Worm (Caenorhabditis elegans) whole organism, L3 larva: ENCODE results near the gene ser-2.
A peak's percentile ranks its signal among the peaks of the same experiment; 100 is the strongest.

Experiments
- R02D3.7 ChIP-seq: fragments of 150-350 bp; optimal IDR thresholded peaks from 2 replicates; lab custom pipeline; 2014; ENCODE audit warnings: missing biosample characterization, missing genetic modification characterization
- aly-2 ChIP-seq: fragments of 150-350 bp; optimal IDR thresholded peaks from 2 replicates; lab custom pipeline; 2014; ENCODE audit warnings: missing biosample characterization, missing genetic modification characterization
- ama-1 ChIP-seq: fragments of 150-350 bp; optimal IDR thresholded peaks from 2 replicates; lab custom pipeline; 2018
- ceh-16 ChIP-seq: sonication (generic microtip); optimal IDR thresholded peaks from 2 replicates; lab custom pipeline; 2017; ENCODE audit warnings: missing biosample characterization, missing genetic modification characterization
- ceh-28 ChIP-seq: fragments of 150-350 bp; optimal IDR thresholded peaks from 2 replicates; lab custom pipeline; 2014; ENCODE audit warnings: missing biosample characterization, missing genetic modification reagents, missing genetic modification characterization
- ceh-82 ChIP-seq: fragments of 150-350 bp; optimal IDR thresholded peaks from 2 replicates; lab custom pipeline; 2014; ENCODE audit warnings: missing biosample characterization, missing genetic modification characterization
- daf-12 ChIP-seq: fragments of 150-350 bp; optimal IDR thresholded peaks from 2 replicates; lab custom pipeline; 2014; ENCODE audit warnings: missing biosample characterization, missing genetic modification reagents, missing genetic modification characterization
- egl-27 ChIP-seq: sonication (generic microtip); optimal IDR thresholded peaks from 4 replicates; lab custom pipeline; 2017; ENCODE audit warnings: missing biosample characterization, missing genetic modification reagents, missing genetic modification characterization
- elt-1 ChIP-seq: fragments of 150-350 bp; optimal IDR thresholded peaks from 2 replicates; lab custom pipeline; 2014; ENCODE audit warnings: missing biosample characterization, missing genetic modification characterization
- elt-2 ChIP-seq: sonication (generic microtip); optimal IDR thresholded peaks from 2 replicates; lab custom pipeline; 2016; ENCODE audit warnings: missing genetic modification reagents, mild to moderate bottlenecking, missing genetic modification characterization, missing compliant biosample characterization
- elt-3 ChIP-seq, 3 experiments: fragments of 150-350 bp in 1 of 3; sonication (generic microtip) in 2 of 3; optimal IDR thresholded peaks; 2 replicates in 2 of 3; 4 replicates in 1 of 3; lab custom pipeline; 2014 to 2017; ENCODE audit warnings: missing biosample characterization in 3 of 3, missing genetic modification characterization in 3 of 3
- eor-1 ChIP-seq, 2 experiments: fragments of 150-350 bp; optimal IDR thresholded peaks; 2 replicates each; lab custom pipeline; 2014 to 2018; ENCODE audit warnings: missing biosample characterization in 2 of 2, missing genetic modification characterization in 2 of 2
- fkh-2 ChIP-seq: fragments of 150-350 bp; optimal IDR thresholded peaks from 2 replicates; lab custom pipeline; 2014; ENCODE audit warnings: missing biosample characterization, missing genetic modification reagents, missing genetic modification characterization
- hmg-11 ChIP-seq: sonication (generic microtip); optimal IDR thresholded peaks from 2 replicates; lab custom pipeline; 2016; ENCODE audit warnings: missing genetic modification characterization, missing compliant biosample characterization
- lin-15B ChIP-seq: fragments of 150-350 bp; optimal IDR thresholded peaks from 2 replicates; lab custom pipeline; 2014; ENCODE audit warnings: missing biosample characterization, missing genetic modification characterization
- lin-39 ChIP-seq: fragments of 150-350 bp; optimal IDR thresholded peaks from 2 replicates; lab custom pipeline; 2018; ENCODE audit warnings: missing biosample characterization, missing genetic modification reagents, missing genetic modification characterization
- lsy-12 ChIP-seq: sonication (generic microtip); optimal IDR thresholded peaks from 2 replicates; lab custom pipeline; 2016; ENCODE audit warnings: mild to moderate bottlenecking, missing genetic modification characterization, missing compliant biosample characterization
- nfya-1 ChIP-seq: sonication (generic microtip); optimal IDR thresholded peaks from 2 replicates; lab custom pipeline; 2017; ENCODE audit warnings: missing genetic modification characterization, mild to moderate bottlenecking, missing compliant biosample characterization, antibody characterized with exemption, moderate library complexity; ENCODE audit not compliant: insufficient read depth
- nhr-23 ChIP-seq: fragments of 150-350 bp; optimal IDR thresholded peaks from 2 replicates; lab custom pipeline; 2014; ENCODE audit warnings: missing biosample characterization, missing genetic modification reagents, missing genetic modification characterization
- nhr-237 ChIP-seq: fragments of 150-350 bp; optimal IDR thresholded peaks from 2 replicates; lab custom pipeline; 2014; ENCODE audit warnings: missing biosample characterization, missing genetic modification characterization
- nhr-25 ChIP-seq: sonication (generic microtip); optimal IDR thresholded peaks from 2 replicates; lab custom pipeline; 2017; ENCODE audit warnings: missing biosample characterization, missing genetic modification characterization
- nhr-28 ChIP-seq: fragments of 150-350 bp; optimal IDR thresholded peaks from 2 replicates; lab custom pipeline; 2014; ENCODE audit warnings: missing biosample characterization, missing genetic modification characterization
- nhr-43 ChIP-seq: sonication (generic microtip); optimal IDR thresholded peaks from 2 replicates; lab custom pipeline; 2016; ENCODE audit warnings: mild to moderate bottlenecking, missing genetic modification characterization, missing compliant biosample characterization; ENCODE audit not compliant: poor library complexity, severe bottlenecking
- nhr-76 ChIP-seq: fragments of 150-350 bp; sonication (generic microtip); optimal IDR thresholded peaks from 5 replicates; lab custom pipeline; 2014; ENCODE audit warnings: missing biosample characterization, missing genetic modification characterization
- nhr-77 ChIP-seq: fragments of 150-350 bp; optimal IDR thresholded peaks from 2 replicates; lab custom pipeline; 2014; ENCODE audit warnings: missing biosample characterization, missing genetic modification characterization
- pqm-1 ChIP-seq: fragments of 150-350 bp; optimal IDR thresholded peaks from 2 replicates; lab custom pipeline; 2017; ENCODE audit warnings: missing biosample characterization, missing genetic modification characterization, inconsistent platforms
- snpc-4 ChIP-seq: fragments of 150-350 bp; optimal IDR thresholded peaks from 2 replicates; lab custom pipeline; 2014; ENCODE audit warnings: missing biosample characterization, missing genetic modification characterization
- tbx-2 ChIP-seq: sonication (generic microtip); optimal IDR thresholded peaks from 2 replicates; lab custom pipeline; 2016; ENCODE audit warnings: mild to moderate bottlenecking, missing genetic modification characterization, missing compliant biosample characterization
- unc-39 ChIP-seq: sonication (generic microtip); optimal IDR thresholded peaks from 4 replicates; lab custom pipeline; 2017; ENCODE audit warnings: missing biosample characterization, missing genetic modification characterization
- unc-62 ChIP-seq: fragments of 150-350 bp; sonication (generic microtip); optimal IDR thresholded peaks from 4 replicates; lab custom pipeline; 2014; ENCODE audit warnings: missing biosample characterization, missing genetic modification reagents, missing genetic modification characterization

The ser-2 gene

DNA sequence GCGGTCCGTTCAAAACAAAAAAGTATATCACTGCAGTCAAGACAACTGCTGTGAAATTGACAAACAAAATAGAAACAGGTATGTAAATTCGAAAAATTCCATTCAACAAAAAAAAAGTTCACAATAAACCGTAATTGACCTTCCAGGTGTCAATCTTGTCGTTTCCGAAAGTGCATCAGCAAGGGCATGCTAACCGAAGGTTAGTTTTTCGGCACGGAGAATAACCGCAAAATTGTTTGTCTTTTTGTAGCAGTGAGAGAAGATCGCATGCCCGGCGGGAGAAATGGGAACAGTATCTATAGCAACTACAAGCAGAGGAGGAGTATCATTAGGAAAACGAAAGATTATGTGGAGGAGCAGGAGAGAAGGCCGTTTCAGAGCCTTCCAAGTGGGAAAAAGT is 9.9 kb upstream of the ser-2 start:
- TF ChIP-seq nhr-25 (tag; lab: Kevin White, UChicago), result peak; percentile 87
- no peak for TF ChIP-seq elt-1 (tag; lab: Kevin White, UChicago)

DNA sequence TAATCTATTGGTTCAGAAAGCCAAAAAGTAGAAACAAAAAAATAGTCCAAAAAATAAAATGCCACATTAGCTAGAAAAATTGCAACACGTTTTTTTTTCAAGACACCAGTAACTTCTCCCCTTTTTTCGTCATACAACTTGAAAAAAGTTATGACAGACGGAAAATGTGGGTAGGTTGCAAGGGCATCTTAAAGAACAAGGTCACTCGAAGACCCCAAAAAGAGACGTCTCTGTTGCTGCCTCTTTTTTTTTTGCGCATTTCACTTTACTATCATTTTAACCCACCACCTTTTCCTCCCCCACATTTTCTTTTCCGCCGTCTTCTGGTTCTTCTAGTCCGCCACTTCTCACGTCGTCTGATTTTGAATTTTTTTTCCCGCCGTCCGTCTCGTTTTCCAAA is 9.3 kb upstream of the ser-2 start:
- TF ChIP-seq aly-2 (tag; lab: Kevin White, UChicago) (no peak), unc-39 (tag; lab: Kevin White, UChicago) (no peak), nhr-77 (tag; lab: Kevin White, UChicago) (no peak), eor-1 (tag; optimal IDR thresholded peaks at IDR 0.05; lab: Kevin White, UChicago) (no peak), nhr-43 (tag; lab: Kevin White, UChicago) (peak; percentile 23), nhr-28 (no peak), lin-15B (tag; lab: Kevin White, UChicago) (no peak), nhr-23 (tag; lab: Kevin White, UChicago) (peak; percentile 11), elt-2 (tag; lab: Kevin White, UChicago) (no peak), lin-39 (no peak), pqm-1 (tag; lab: Kevin White, UChicago) (no peak), lsy-12 (tag; lab: Kevin White, UChicago) (peak; percentile 23), nhr-76 (no peak), nhr-237 (tag; lab: Kevin White, UChicago) (no peak), nhr-25 (tag; lab: Kevin White, UChicago) (peak; percentile 58), ceh-82 (tag; lab: Kevin White, UChicago) (no peak), tbx-2 (no peak), ama-1 (lab: Kevin White, UChicago) (no peak), hmg-11 (tag; lab: Kevin White, UChicago) (no peak)
- TF ChIP-seq, all 47 proteins: peak for 4

DNA sequence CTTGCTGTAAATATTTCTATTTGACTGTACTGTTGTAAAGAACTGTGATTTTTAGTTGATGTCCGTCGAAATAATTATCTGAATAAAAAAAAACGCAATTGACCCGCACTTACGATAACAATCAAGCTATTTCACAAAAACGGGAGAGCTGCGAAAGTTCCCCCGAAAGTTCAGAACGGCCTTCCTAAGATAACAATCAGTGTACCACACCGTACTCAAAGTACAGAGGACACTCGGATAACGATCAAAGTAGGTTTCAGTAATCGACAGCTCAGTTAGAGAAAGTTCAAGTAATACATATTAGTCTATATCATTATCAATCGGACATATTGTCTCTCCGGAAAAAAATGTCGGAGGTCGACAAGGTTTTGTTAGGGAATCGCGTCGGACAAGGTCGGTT is 8.2 kb upstream of the ser-2 start:
- TF ChIP-seq daf-12 (no peak), fkh-2 (no peak), elt-1 (tag; lab: Kevin White, UChicago) (peak; percentile 89), nhr-23 (tag; lab: Kevin White, UChicago) (peak; percentile 34), nhr-25 (tag; lab: Kevin White, UChicago) (peak; percentile 44), lin-15B (tag; lab: Kevin White, UChicago) (no peak), lsy-12 (tag; lab: Kevin White, UChicago) (peak; percentile 28), ceh-28 (tag; lab: Kevin White, UChicago) (no peak), egl-27 (tag; lab: Kevin White, UChicago) (no peak)

DNA sequence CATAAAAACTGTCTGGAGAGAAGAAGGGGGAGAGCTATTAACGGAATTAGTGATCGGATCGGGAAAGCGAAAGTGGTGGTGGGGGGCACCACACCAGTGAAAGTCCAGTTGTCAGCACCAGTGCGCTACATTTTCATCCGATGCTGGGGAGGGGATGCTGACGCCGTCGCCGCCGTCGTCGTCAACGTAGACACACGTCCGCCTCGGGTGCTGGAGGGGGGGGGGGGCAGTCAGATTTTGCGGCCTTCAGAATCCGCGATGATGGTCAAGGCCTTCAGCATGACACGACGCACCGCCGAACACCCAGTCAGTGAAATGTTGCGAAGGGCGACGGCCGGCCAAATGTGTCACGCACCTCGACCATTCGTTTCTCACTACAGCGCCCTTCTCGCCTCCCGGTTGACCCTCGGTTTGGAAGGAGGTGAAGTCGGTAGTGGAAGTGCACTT is 7.6 kb upstream of the ser-2 start:
- TF ChIP-seq nhr-77 (tag; lab: Kevin White, UChicago), result no peak
- peak; percentile 85 for TF ChIP-seq nhr-23 (tag; lab: Kevin White, UChicago)
- no peak for TF ChIP-seq lin-15B (tag; lab: Kevin White, UChicago)
- peak in 1 of 3 experiments; percentile 11 for TF ChIP-seq elt-3 (tag; optimal IDR thresholded peaks at IDR 0.05; lab: Kevin White, UChicago)
- peak; percentile 86 for TF ChIP-seq nhr-25 (tag; lab: Kevin White, UChicago)
- peak; percentile 66 for TF ChIP-seq lsy-12 (tag; lab: Kevin White, UChicago)
- peak; percentile 8 for TF ChIP-seq tbx-2

DNA sequence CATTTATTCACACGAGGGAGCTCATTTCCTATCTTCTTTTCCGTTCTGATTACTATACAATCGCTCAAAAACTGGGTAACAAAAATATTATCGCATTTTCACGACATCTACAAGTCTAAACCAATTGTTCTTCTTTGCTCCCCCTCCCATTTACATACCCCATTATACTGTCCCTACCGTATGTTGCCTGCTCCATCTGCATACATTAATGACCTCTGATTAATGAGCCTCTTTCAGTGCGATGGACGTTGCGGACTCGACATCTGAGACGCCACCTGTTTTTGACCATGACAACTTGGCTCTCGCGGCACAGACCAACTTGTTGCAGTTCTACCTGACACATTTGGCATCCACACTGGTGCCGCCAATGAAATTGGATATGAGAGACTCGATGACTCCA is 6.4 kb upstream of the ser-2 start, which contains the start of gene nhr-91:
TSS of gene nhr-91 (plus strand) at position 232 of the 400 bp plus-strand sequence.
- TF ChIP-seq unc-62 (no peak), ceh-28 (tag; lab: Kevin White, UChicago) (no peak), pqm-1 (tag; lab: Kevin White, UChicago) (no peak), nfya-1 (tag; lab: Kevin White, UChicago) (no peak), elt-2 (tag; lab: Kevin White, UChicago) (no peak), unc-39 (tag; lab: Kevin White, UChicago) (no peak), ama-1 (lab: Kevin White, UChicago) (no peak), lsy-12 (tag; lab: Kevin White, UChicago) (no peak), nhr-77 (tag; lab: Kevin White, UChicago) (no peak)

DNA sequence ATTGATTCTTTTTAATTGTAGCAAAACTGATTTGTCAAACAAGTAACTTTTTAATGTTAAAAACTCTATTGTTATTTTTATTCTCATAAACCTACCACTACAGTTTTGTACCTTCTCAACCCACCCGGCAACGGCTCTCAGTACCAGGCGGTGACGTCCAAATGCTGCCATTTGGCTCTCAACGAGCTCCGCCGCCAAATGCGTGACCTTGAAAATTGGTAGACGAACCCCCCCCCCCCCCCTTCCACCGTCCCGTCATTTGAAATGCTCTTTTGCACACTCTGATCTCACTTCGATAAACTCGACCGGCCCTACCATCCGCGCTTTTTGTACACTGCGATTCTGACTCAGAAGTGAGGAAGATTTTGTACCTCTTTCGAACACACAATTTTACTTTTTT is 5.9 kb upstream of the ser-2 start:
- TF ChIP-seq nhr-77 (tag; lab: Kevin White, UChicago), result no peak
- no peak for TF ChIP-seq egl-27 (tag; lab: Kevin White, UChicago)
- TF ChIP-seq R02D3.7 (tag; lab: Kevin White, UChicago), result no peak
- no peak for TF ChIP-seq eor-1 (tag; optimal IDR thresholded peaks at IDR 0.05; lab: Kevin White, UChicago)
- no peak for TF ChIP-seq ceh-16 (tag; lab: Kevin White, UChicago)
- no peak for TF ChIP-seq tbx-2
- TF ChIP-seq snpc-4 (tag; lab: Kevin White, UChicago), result no peak
